Fruit fly (Drosophila melanogaster): Measurements from ENCODE around the gene RabGGTb.

DNA sequence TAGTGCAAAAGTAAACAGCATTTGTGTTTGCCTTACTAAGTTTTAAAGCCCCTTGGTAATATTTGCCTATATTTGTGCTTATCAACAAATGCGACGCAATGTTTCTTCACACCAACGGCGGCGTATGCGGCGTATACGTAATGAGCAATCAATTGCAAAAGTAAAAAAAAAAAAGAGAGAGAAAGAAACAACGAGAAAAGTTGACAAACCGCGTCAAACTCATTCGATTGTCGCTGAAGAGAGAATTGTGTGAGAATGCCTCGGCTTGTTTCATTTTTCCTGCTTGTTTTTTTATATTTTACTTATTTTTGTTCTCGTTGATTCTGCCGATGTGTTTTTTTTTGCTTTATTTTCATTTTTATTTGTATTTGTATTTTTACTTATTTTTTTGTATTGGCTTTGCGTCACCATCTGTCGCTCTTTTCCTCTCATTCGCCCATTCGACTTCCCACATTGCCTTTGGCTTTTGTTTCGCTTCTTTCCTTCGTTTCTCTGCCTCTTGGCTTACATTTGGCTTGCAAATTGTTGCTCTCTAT, 45.4 kb downstream of the RabGGTb start:
- no peak for TF ChIP-seq CG8478 (optimal IDR thresholded peaks at IDR 0.05)
- no peak for TF ChIP-seq CTCF (optimal IDR thresholded peaks at IDR 0.05)

Measured in S2 (cell line).